Worm (Caenorhabditis elegans) whole organism, L2 larva: ENCODE results near the gene lbp-7.
A peak's percentile ranks its signal among the peaks of the same experiment; 100 is the strongest.

Experiments used
- C34F6.9 ChIP-seq: fragments of 150-350 bp; optimal IDR thresholded peaks from 2 replicates; lab custom pipeline; 2014; ENCODE audit warnings: missing biosample characterization, missing genetic modification characterization
- F13H6.1 ChIP-seq: sonication (generic microtip); optimal IDR thresholded peaks from 2 replicates; lab custom pipeline; 2016; ENCODE audit warnings: missing genetic modification characterization, missing compliant biosample characterization
- R02D3.7 ChIP-seq: fragments of 150-350 bp; optimal IDR thresholded peaks from 2 replicates; lab custom pipeline; 2014; ENCODE audit warnings: missing biosample characterization, missing genetic modification characterization
- Y55F3AM.14 ChIP-seq: fragments of 200-800 bp; sonication (Bioruptor generic); optimal IDR thresholded peaks from 2 replicates; lab custom pipeline; 2018; ENCODE audit warnings: mild to moderate bottlenecking, missing genetic modification characterization, missing compliant biosample characterization
- ZK546.5 ChIP-seq: sonication (generic microtip); optimal IDR thresholded peaks from 2 replicates; lab custom pipeline; 2017; ENCODE audit warnings: missing biosample characterization, missing genetic modification characterization
- ama-1 ChIP-seq: fragments of 150-350 bp; optimal IDR thresholded peaks from 2 replicates; lab custom pipeline; 2018; ENCODE audit warnings: inconsistent platforms
- blmp-1 ChIP-seq: sonication (generic microtip); optimal IDR thresholded peaks from 2 replicates; lab custom pipeline; 2017; ENCODE audit warnings: missing genetic modification characterization, mild to moderate bottlenecking, missing compliant biosample characterization, antibody characterized with exemption, moderate library complexity; ENCODE audit not compliant: insufficient read depth
- ceh-82 ChIP-seq: fragments of 150-350 bp; optimal IDR thresholded peaks from 2 replicates; lab custom pipeline; 2014; ENCODE audit warnings: missing biosample characterization, missing genetic modification characterization
- crh-2 ChIP-seq: sonication (generic microtip); optimal IDR thresholded peaks from 2 replicates; lab custom pipeline; 2017; ENCODE audit warnings: missing biosample characterization, missing genetic modification characterization
- egl-27 ChIP-seq: sonication (generic microtip); optimal IDR thresholded peaks from 3 replicates; lab custom pipeline; 2017; ENCODE audit warnings: missing biosample characterization, missing genetic modification reagents, missing genetic modification characterization
- elt-1 ChIP-seq: fragments of 150-350 bp; optimal IDR thresholded peaks from 2 replicates; lab custom pipeline; 2014; ENCODE audit warnings: missing biosample characterization, missing genetic modification characterization
- elt-3 ChIP-seq: sonication (generic microtip); optimal IDR thresholded peaks from 2 replicates; lab custom pipeline; 2017; ENCODE audit warnings: missing biosample characterization, missing genetic modification characterization
- fos-1 ChIP-seq: fragments of 150-350 bp; optimal IDR thresholded peaks from 2 replicates; lab custom pipeline; 2014; ENCODE audit warnings: missing biosample characterization, missing genetic modification characterization
- gmeb-1 ChIP-seq: fragments of 150-350 bp; optimal IDR thresholded peaks from 2 replicates; lab custom pipeline; 2014; ENCODE audit warnings: missing biosample characterization, missing genetic modification characterization
- lin-11 ChIP-seq: fragments of 150-350 bp; sonication (generic microtip); optimal IDR thresholded peaks from 2 replicates; lab custom pipeline; 2014; ENCODE audit warnings: missing biosample characterization, missing genetic modification characterization, inconsistent platforms, mixed read lengths
- lin-13 ChIP-seq: fragments of 150-350 bp; optimal IDR thresholded peaks from 2 replicates; lab custom pipeline; 2014; ENCODE audit warnings: missing biosample characterization, missing genetic modification reagents, missing genetic modification characterization
- lin-39 ChIP-seq: fragments of 150-350 bp; optimal IDR thresholded peaks from 2 replicates; lab custom pipeline; 2014; ENCODE audit warnings: missing biosample characterization, missing genetic modification reagents, missing genetic modification characterization
- lsy-2 ChIP-seq, 2 experiments: fragments of 150-350 bp in 1 of 2; sonication (generic microtip) in 1 of 2; optimal IDR thresholded peaks; 2 replicates each; lab custom pipeline; 2014 to 2017; ENCODE audit warnings: missing biosample characterization in 2 of 2, missing genetic modification characterization in 2 of 2
- mdl-1 ChIP-seq, 2 experiments: fragments of 150-350 bp in 1 of 2; sonication (generic microtip) in 1 of 2; optimal IDR thresholded peaks; 2 replicates each; lab custom pipeline; 2017; ENCODE audit warnings: missing biosample characterization in 2 of 2, missing genetic modification characterization in 2 of 2
- nhr-11 ChIP-seq: fragments of 150-350 bp; optimal IDR thresholded peaks from 2 replicates; lab custom pipeline; 2014; ENCODE audit warnings: missing biosample characterization, missing genetic modification characterization
- nhr-12 ChIP-seq: fragments of 150-350 bp; optimal IDR thresholded peaks from 2 replicates; lab custom pipeline; 2014; ENCODE audit warnings: missing biosample characterization, missing genetic modification characterization
- nhr-21 ChIP-seq: fragments of 150-350 bp; optimal IDR thresholded peaks from 2 replicates; lab custom pipeline; 2014; ENCODE audit warnings: missing biosample characterization, missing genetic modification characterization
- nhr-23 ChIP-seq: fragments of 150-350 bp; optimal IDR thresholded peaks from 2 replicates; lab custom pipeline; 2014; ENCODE audit warnings: missing biosample characterization, missing genetic modification reagents, missing genetic modification characterization
- nhr-25 ChIP-seq: fragments of 150-350 bp; sonication (generic microtip); optimal IDR thresholded peaks from 3 replicates; lab custom pipeline; 2014; ENCODE audit warnings: missing biosample characterization, missing genetic modification characterization
- nhr-6 ChIP-seq: fragments of 150-350 bp; optimal IDR thresholded peaks from 2 replicates; lab custom pipeline; 2014; ENCODE audit warnings: missing biosample characterization, missing genetic modification characterization
- sem-4 ChIP-seq: fragments of 150-350 bp; optimal IDR thresholded peaks from 2 replicates; lab custom pipeline; 2014; ENCODE audit warnings: missing biosample characterization, missing genetic modification reagents, missing genetic modification characterization
- skn-1 ChIP-seq: sonication (generic microtip); optimal IDR thresholded peaks from 2 replicates; lab custom pipeline; 2017; ENCODE audit warnings: missing biosample characterization, missing genetic modification characterization
- sma-3 ChIP-seq: sonication (generic microtip); optimal IDR thresholded peaks from 2 replicates; lab custom pipeline; 2016; ENCODE audit warnings: missing genetic modification reagents, missing genetic modification characterization, missing compliant biosample characterization
- sma-9 ChIP-seq, 2 experiments: fragments of 150-350 bp in 1 of 2; sonication (generic microtip) in 1 of 2; optimal IDR thresholded peaks; 2 replicates each; lab custom pipeline; 2014 to 2016; ENCODE audit warnings: missing genetic modification characterization in 2 of 2, mild to moderate bottlenecking in 1 of 2, missing biosample characterization in 1 of 2, missing compliant biosample characterization in 1 of 2, missing genetic modification reagents in 1 of 2, moderate library complexity in 1 of 2
- snpc-4 ChIP-seq: fragments of 150-350 bp; optimal IDR thresholded peaks from 2 replicates; lab custom pipeline; 2014; ENCODE audit warnings: missing biosample characterization, missing genetic modification characterization
- unc-39 ChIP-seq: fragments of 150-350 bp; optimal IDR thresholded peaks from 2 replicates; lab custom pipeline; 2014; ENCODE audit warnings: missing biosample characterization, missing genetic modification characterization
- unc-62 ChIP-seq: fragments of 150-350 bp; optimal IDR thresholded peaks from 2 replicates; lab custom pipeline; 2014; ENCODE audit warnings: missing biosample characterization, missing genetic modification reagents, missing genetic modification characterization
- ztf-1 ChIP-seq: fragments of 200-800 bp; sonication (Bioruptor generic); conservative IDR thresholded peaks from 2 replicates; pipeline ENCODE4 v1.3.6; 2022; ENCODE audit warnings: missing genetic modification characterization, missing compliant biosample characterization
- ztf-11 ChIP-seq: sonication (generic microtip); optimal IDR thresholded peaks from 2 replicates; lab custom pipeline; 2017; ENCODE audit warnings: missing biosample characterization, missing genetic modification characterization
- ztf-4 ChIP-seq: fragments of 150-350 bp; optimal IDR thresholded peaks from 2 replicates; lab custom pipeline; 2014; ENCODE audit warnings: missing biosample characterization, missing genetic modification characterization

lbp-7 gene

ce11 chrV:13878226-13878625 lies 1.1 kb upstream of the lbp-7 start:
- TF ChIP-seq nhr-12 (tag; lab: Kevin White, UChicago) (no peak), R02D3.7 (no peak), lin-13 (GFP tag; lab: Kevin White, UChicago) (no peak), sma-3 (GFP tag; lab: Kevin White, UChicago) (peak; percentile 25), nhr-25 (tag; lab: Kevin White, UChicago) (peak; percentile 30), blmp-1 (no peak), crh-2 (tag; lab: Kevin White, UChicago) (peak; percentile 37), F13H6.1 (tag; lab: Kevin White, UChicago) (no peak), fos-1 (tag; lab: Kevin White, UChicago) (peak; percentile 63), ceh-82 (tag; lab: Kevin White, UChicago) (no peak), snpc-4 (tag; lab: Kevin White, UChicago) (no peak), ztf-1 (GFP tag; lab: Robert Waterston, UW) (no peak), elt-1 (tag; lab: Kevin White, UChicago) (no peak), gmeb-1 (tag; lab: Kevin White, UChicago) (peak; percentile 7), lin-39 (tag; lab: Kevin White, UChicago) (no peak), sma-9 (GFP tag; optimal IDR thresholded peaks at IDR 0.05; lab: Kevin White, UChicago) (peak; percentile 71), sma-9 (tag; optimal IDR thresholded peaks at IDR 0.05; lab: Kevin White, UChicago) (no peak)

- TF ChIP-seq C34F6.9 (tag; lab: Kevin White, UChicago) (peak; percentile 33), Y55F3AM.14 (GFP tag; lab: Kevin White, UChicago) (no peak), nhr-21 (tag; lab: Kevin White, UChicago) (no peak)
- TF ChIP-seq, all 48 proteins: peak for 1
Observed at ce11 chrV:13880163-13880562, 811 bp downstream of the lbp-7 start.

ce11 chrV:13880607-13881006 lies 1.3 kb downstream of the lbp-7 start, which contains the start of gene T22G5.3:
T22G5.3 (plus strand) TSS chrV:13880907.
- TF ChIP-seq R02D3.7 (no peak), ama-1 (no peak), nhr-6 (tag; lab: Kevin White, UChicago) (no peak), mdl-1 (tag; optimal IDR thresholded peaks at IDR 0.05; lab: Kevin White, UChicago) (no peak), egl-27 (tag; lab: Kevin White, UChicago) (no peak), gmeb-1 (tag; lab: Kevin White, UChicago) (no peak), nhr-11 (tag; lab: Kevin White, UChicago) (no peak), ztf-4 (no peak), nhr-21 (tag; lab: Kevin White, UChicago) (no peak), lsy-2 (tag; optimal IDR thresholded peaks at IDR 0.05; lab: Kevin White, UChicago) (no peak), ceh-82 (tag; lab: Kevin White, UChicago) (no peak), ZK546.5 (tag; lab: Kevin White, UChicago) (no peak), elt-3 (no peak), sem-4 (tag; lab: Kevin White, UChicago) (no peak), unc-62 (GFP tag; lab: Kevin White, UChicago) (no peak), unc-39 (tag; lab: Kevin White, UChicago) (no peak), lin-11 (tag; lab: Kevin White, UChicago) (no peak), lin-39 (tag; lab: Kevin White, UChicago) (no peak), snpc-4 (tag; lab: Kevin White, UChicago) (no peak)

ce11 chrV:13887358-13887757 lies 8.0 kb downstream of the lbp-7 start, which contains the start of gene srsx-19:
srsx-19 (plus strand) TSS chrV:13887658.
- TF ChIP-seq nhr-23 (no peak), egl-27 (tag; lab: Kevin White, UChicago) (no peak), ztf-11 (tag; lab: Kevin White, UChicago) (no peak), lin-13 (GFP tag; lab: Kevin White, UChicago) (no peak), mdl-1 (tag; optimal IDR thresholded peaks at IDR 0.05; lab: Kevin White, UChicago) (no peak), skn-1 (no peak), nhr-21 (tag; lab: Kevin White, UChicago) (no peak), ama-1 (no peak)
